Fruit fly (Drosophila melanogaster) whole organism: ENCODE measurements around the gene Rbm13.

Experiments
- EcR ChIP-seq, 2 experiments: fragments of >200 bp; optimal IDR thresholded peaks; 2 replicates each; lab custom pipeline; 2017; ENCODE audit warnings: missing biosample characterization in 2 of 2, missing genetic modification characterization in 2 of 2, missing genetic modification reagents in 2 of 2
- pan ChIP-seq: fragments of >200 bp; optimal IDR thresholded peaks from 2 replicates; lab custom pipeline; 2017
- psq ChIP-seq: fragments of >200 bp; optimal IDR thresholded peaks from 2 replicates; lab custom pipeline; 2017
- usp ChIP-seq: fragments of >200 bp; optimal IDR thresholded peaks from 2 replicates; lab custom pipeline; 2017; ENCODE audit warnings: missing biosample characterization, missing genetic modification characterization, mixed read lengths

DNA sequence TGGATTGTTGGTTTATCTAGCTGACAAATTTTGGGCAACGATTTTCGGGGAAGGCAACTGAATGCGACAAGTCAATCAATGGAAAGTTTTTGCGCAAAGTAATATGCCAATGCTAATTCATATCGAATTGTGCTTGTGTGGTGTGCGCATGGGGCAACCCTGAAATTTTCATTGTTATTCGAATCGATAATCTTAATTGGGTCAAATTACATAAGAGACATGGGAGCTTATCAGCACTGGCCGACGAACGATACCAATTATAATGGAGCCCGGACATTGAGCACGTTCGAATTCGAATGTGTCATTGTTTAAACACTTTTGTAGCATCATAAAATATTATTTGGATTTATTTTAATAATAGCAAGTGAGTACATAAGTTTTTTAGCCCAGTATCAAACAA is 16.8 kb upstream of the Rbm13 start:
- TF ChIP-seq usp (GFP tag; lab: Kevin White, UChicago) (no peak), pan (lab: Kevin White, UChicago) (no peak), psq (lab: Kevin White, UChicago) (no peak), EcR (GFP tag; optimal IDR thresholded peaks at IDR 0.05; lab: Kevin White, UChicago) (no peak)
